Fruit fly (Drosophila melanogaster) whole organism, embryonic: Measurements from ENCODE around the gene CG31157.
A peak's percentile ranks its signal among the peaks of the same experiment; 100 is the strongest.

Experiments
- ATbp ChIP-seq: fragments of 200-800 bp; sonication (Bioruptor generic); optimal IDR thresholded peaks from 2 replicates; lab custom pipeline; 2017; ENCODE audit warnings: missing biosample characterization, mild to moderate bottlenecking, missing genetic modification characterization, missing genetic modification reagents
- Antp ChIP-seq: fragments of 200-800 bp; sonication (Bioruptor generic); optimal IDR thresholded peaks from 3 replicates; lab custom pipeline; 2016; ENCODE audit warnings: missing biosample characterization, missing genetic modification characterization
- CG13123 ChIP-seq: fragments of 200-800 bp; sonication (Bioruptor generic); optimal IDR thresholded peaks from 2 replicates; lab custom pipeline; 2016; ENCODE audit warnings: missing biosample characterization, missing genetic modification characterization
- CG13424 ChIP-seq: fragments of 200-800 bp; sonication (Bioruptor generic); optimal IDR thresholded peaks from 2 replicates; lab custom pipeline; 2019; ENCODE audit warnings: missing biosample characterization, mild to moderate bottlenecking, missing genetic modification characterization, moderate library complexity
- CG14710 ChIP-seq: fragments of 200-800 bp; sonication (Bioruptor generic); optimal IDR thresholded peaks from 3 replicates; lab custom pipeline; 2019; ENCODE audit warnings: missing biosample characterization, mild to moderate bottlenecking, missing genetic modification characterization, moderate library complexity
- CG15269 ChIP-seq: fragments of 200-800 bp; sonication (Bioruptor generic); optimal IDR thresholded peaks from 2 replicates; lab custom pipeline; 2018; ENCODE audit warnings: missing biosample characterization, mild to moderate bottlenecking, missing genetic modification characterization, moderate library complexity
- CG15479 ChIP-seq: fragments of 200-800 bp; sonication (Bioruptor generic); optimal IDR thresholded peaks from 3 replicates; lab custom pipeline; 2019; ENCODE audit warnings: missing biosample characterization, mild to moderate bottlenecking, missing genetic modification characterization, moderate library complexity
- CG15514 ChIP-seq: fragments of 200-800 bp; sonication (Bioruptor generic); optimal IDR thresholded peaks from 3 replicates; lab custom pipeline; 2017; ENCODE audit warnings: missing biosample characterization, missing genetic modification characterization, mild to moderate bottlenecking, moderate library complexity, missing genetic modification reagents
- CG15696 ChIP-seq: fragments of 200-800 bp; sonication (Bioruptor generic); optimal IDR thresholded peaks from 2 replicates; lab custom pipeline; 2019; ENCODE audit warnings: missing biosample characterization, mild to moderate bottlenecking, missing genetic modification characterization, moderate library complexity
- CG16863 ChIP-seq: fragments of 200-800 bp; sonication (Bioruptor generic); optimal IDR thresholded peaks from 3 replicates; lab custom pipeline; 2016; ENCODE audit warnings: missing biosample characterization, missing genetic modification characterization
- CG17328 ChIP-seq: fragments of 200-800 bp; sonication (Bioruptor generic); IDR thresholded peaks from 2 replicates; pipeline ENCODE4 v1.3.6; 2022; ENCODE audit warnings: missing biosample characterization, missing genetic modification characterization
- CG17359 ChIP-seq: fragments of 200-800 bp; sonication (Bioruptor generic); optimal IDR thresholded peaks from 3 replicates; lab custom pipeline; 2018; ENCODE audit warnings: missing biosample characterization, mild to moderate bottlenecking, missing genetic modification characterization, moderate library complexity
- CG17829 ChIP-seq: fragments of 200-800 bp; optimal IDR thresholded peaks from 2 replicates; lab custom pipeline; 2019; ENCODE audit warnings: missing biosample characterization, mild to moderate bottlenecking, missing genetic modification characterization, moderate library complexity
- CG18476 ChIP-seq: fragments of 200-800 bp; sonication (Bioruptor generic); optimal IDR thresholded peaks from 2 replicates; lab custom pipeline; 2016; ENCODE audit warnings: missing biosample characterization, mild to moderate bottlenecking, missing genetic modification characterization
- CG2712 ChIP-seq: fragments of 200-800 bp; optimal IDR thresholded peaks from 3 replicates; lab custom pipeline; 2019; ENCODE audit warnings: missing biosample characterization, mild to moderate bottlenecking, missing genetic modification characterization, moderate library complexity
- CG31388 ChIP-seq: fragments of 200-800 bp; sonication (Bioruptor generic); optimal IDR thresholded peaks from 2 replicates; lab custom pipeline; 2016; ENCODE audit warnings: missing biosample characterization, missing genetic modification characterization
- CG34376 ChIP-seq: fragments of 200-800 bp; sonication (Bioruptor generic); optimal IDR thresholded peaks from 2 replicates; lab custom pipeline; 2018; ENCODE audit warnings: missing biosample characterization, mild to moderate bottlenecking, missing genetic modification characterization
- CG6254 ChIP-seq: fragments of 200-800 bp; sonication (Bioruptor generic); optimal IDR thresholded peaks from 3 replicates; lab custom pipeline; 2017; ENCODE audit warnings: mild to moderate bottlenecking, missing biosample characterization, missing genetic modification reagents, missing genetic modification characterization
- CG6765 ChIP-seq: fragments of 200-800 bp; sonication (Bioruptor generic); optimal IDR thresholded peaks from 3 replicates; lab custom pipeline; 2017; ENCODE audit warnings: missing biosample characterization, mild to moderate bottlenecking, missing genetic modification characterization
- CG6813 ChIP-seq: fragments of 200-800 bp; sonication (Bioruptor generic); optimal IDR thresholded peaks from 2 replicates; lab custom pipeline; 2017; ENCODE audit warnings: missing biosample characterization, missing genetic modification characterization, mild to moderate bottlenecking, moderate library complexity, missing genetic modification reagents
- CG7928 ChIP-seq: fragments of 200-800 bp; sonication (Bioruptor generic); optimal IDR thresholded peaks from 2 replicates; lab custom pipeline; 2017; ENCODE audit warnings: missing biosample characterization, mild to moderate bottlenecking, missing genetic modification characterization
- CG7987 ChIP-seq: fragments of 200-800 bp; sonication (Bioruptor generic); optimal IDR thresholded peaks from 2 replicates; lab custom pipeline; 2018; ENCODE audit warnings: missing biosample characterization, mild to moderate bottlenecking, missing genetic modification characterization, moderate library complexity
- CG8359 ChIP-seq: fragments of 200-800 bp; sonication (Bioruptor generic); optimal IDR thresholded peaks from 2 replicates; lab custom pipeline; 2017; ENCODE audit warnings: missing biosample characterization, mild to moderate bottlenecking, missing genetic modification characterization, borderline replicate concordance
- CG9797 ChIP-seq: fragments of 200-800 bp; sonication (Bioruptor generic); optimal IDR thresholded peaks from 3 replicates; lab custom pipeline; 2018; ENCODE audit warnings: missing biosample characterization, mild to moderate bottlenecking, missing genetic modification characterization
- CrebB ChIP-seq: fragments of 200-800 bp; sonication (Bioruptor generic); optimal IDR thresholded peaks from 3 replicates; lab custom pipeline; 2018; ENCODE audit warnings: missing biosample characterization, mild to moderate bottlenecking, missing genetic modification characterization
- D ChIP-seq, 2 experiments: fragments of 200-800 bp in 1 of 2; fragments of >200 bp in 1 of 2; sonication (Bioruptor generic) in 1 of 2; optimal IDR thresholded peaks; 2 replicates in 1 of 2; 3 replicates in 1 of 2; lab custom pipeline; 2017; ENCODE audit warnings: mild to moderate bottlenecking in 1 of 2, missing biosample characterization in 1 of 2, missing genetic modification characterization in 1 of 2, missing genetic modification reagents in 1 of 2
- Dip2 ChIP-seq: fragments of 200-800 bp; sonication (Bioruptor generic); IDR thresholded peaks from 2 replicates; pipeline ENCODE4 v1.3.6; 2022; ENCODE audit warnings: missing biosample characterization, missing genetic modification characterization
- Drgx ChIP-seq: fragments of 200-800 bp; sonication (Bioruptor generic); IDR thresholded peaks from 2 replicates; pipeline ENCODE4 v1.3.6; 2022; ENCODE audit warnings: missing biosample characterization, missing genetic modification characterization
- E2f2 ChIP-seq: fragments of 200-800 bp; sonication (Bioruptor generic); IDR thresholded peaks from 2 replicates; pipeline ENCODE4 v1.3.6; 2022; ENCODE audit warnings: missing biosample characterization, missing genetic modification characterization
- Fer3 ChIP-seq: fragments of 200-800 bp; sonication (Bioruptor generic); optimal IDR thresholded peaks from 2 replicates; lab custom pipeline; 2018; ENCODE audit warnings: missing biosample characterization, mild to moderate bottlenecking, missing genetic modification characterization, moderate library complexity
- Hmr ChIP-seq: fragments of 200-800 bp; sonication (Bioruptor generic); optimal IDR thresholded peaks from 3 replicates; lab custom pipeline; 2017; ENCODE audit warnings: mild to moderate bottlenecking, missing biosample characterization, missing genetic modification reagents, missing genetic modification characterization
- NC2α ChIP-seq: fragments of 200-800 bp; sonication (Bioruptor generic); optimal IDR thresholded peaks from 2 replicates; lab custom pipeline; 2016; ENCODE audit warnings: missing biosample characterization, missing genetic modification characterization
- Rx ChIP-seq: fragments of 200-800 bp; sonication (Bioruptor generic); IDR thresholded peaks from 2 replicates; pipeline ENCODE4 v1.3.6; 2022; ENCODE audit warnings: missing biosample characterization, missing genetic modification characterization
- Vsx1 ChIP-seq: fragments of 200-800 bp; sonication (Bioruptor generic); optimal IDR thresholded peaks from 2 replicates; lab custom pipeline; 2017; ENCODE audit warnings: missing biosample characterization, mild to moderate bottlenecking, missing genetic modification characterization, missing genetic modification reagents
- bab2 ChIP-seq: fragments of 200-800 bp; sonication (Bioruptor generic); optimal IDR thresholded peaks from 2 replicates; lab custom pipeline; 2016; ENCODE audit warnings: missing biosample characterization, missing genetic modification characterization
- chm ChIP-seq: fragments of 200-800 bp; sonication (Bioruptor generic); IDR thresholded peaks from 2 replicates; pipeline ENCODE4 v1.3.6; 2022; ENCODE audit warnings: missing biosample characterization, missing genetic modification characterization
- croc ChIP-seq: fragments of 200-800 bp; sonication (Bioruptor generic); conservative IDR thresholded peaks from 3 replicates; pipeline ENCODE4 v1.3.6; 2022; ENCODE audit warnings: missing biosample characterization, missing genetic modification characterization
- cwo ChIP-seq: fragments of 200-800 bp; sonication (Bioruptor generic); optimal IDR thresholded peaks from 3 replicates; lab custom pipeline; 2017; ENCODE audit warnings: missing biosample characterization, missing genetic modification characterization, mild to moderate bottlenecking, moderate library complexity, missing genetic modification reagents
- ewg ChIP-seq: fragments of 200-800 bp; sonication (Bioruptor generic); optimal IDR thresholded peaks from 3 replicates; lab custom pipeline; 2017; ENCODE audit warnings: mild to moderate bottlenecking, missing biosample characterization, missing genetic modification reagents, missing genetic modification characterization
- eyg ChIP-seq: fragments of 200-800 bp; sonication (Bioruptor generic); optimal IDR thresholded peaks from 3 replicates; lab custom pipeline; 2016; ENCODE audit warnings: missing biosample characterization, missing genetic modification characterization
- onecut ChIP-seq: fragments of 200-800 bp; sonication (Bioruptor generic); IDR thresholded peaks from 2 replicates; pipeline ENCODE4 v1.3.6; 2022; ENCODE audit warnings: missing biosample characterization, missing genetic modification characterization
- pb ChIP-seq: fragments of 200-800 bp; sonication (Bioruptor generic); optimal IDR thresholded peaks from 3 replicates; lab custom pipeline; 2016; ENCODE audit warnings: missing biosample characterization, missing genetic modification characterization
- pfk ChIP-seq: fragments of 200-800 bp; sonication (Bioruptor generic); optimal IDR thresholded peaks from 2 replicates; lab custom pipeline; 2018; ENCODE audit warnings: missing biosample characterization, mild to moderate bottlenecking, missing genetic modification characterization, moderate library complexity
- sim ChIP-seq: fragments of 200-800 bp; sonication (Bioruptor generic); IDR thresholded peaks from 2 replicates; pipeline ENCODE4 v1.3.6; 2022; ENCODE audit warnings: missing biosample characterization, missing genetic modification characterization
- sob ChIP-seq: fragments of 200-800 bp; sonication (Bioruptor generic); IDR thresholded peaks from 2 replicates; pipeline ENCODE4 v1.3.6; 2022; ENCODE audit warnings: missing biosample characterization, missing genetic modification characterization
- sug ChIP-seq: fragments of 200-800 bp; optimal IDR thresholded peaks from 2 replicates; lab custom pipeline; 2019; ENCODE audit warnings: missing biosample characterization, mild to moderate bottlenecking, missing genetic modification characterization, moderate library complexity
- vnd ChIP-seq: fragments of 200-800 bp; sonication (Bioruptor generic); IDR thresholded peaks from 3 replicates; pipeline ENCODE4 v1.3.6; 2022; ENCODE audit warnings: missing biosample characterization, missing genetic modification characterization; ENCODE audit not compliant: partially characterized antibody
- vvl ChIP-seq: fragments of 200-800 bp; sonication (Bioruptor generic); IDR thresholded peaks from 2 replicates; pipeline ENCODE4 v1.3.6; 2022; ENCODE audit warnings: missing biosample characterization, missing genetic modification characterization
- zfh1 ChIP-seq: fragments of 200-800 bp; sonication (Bioruptor generic); IDR thresholded peaks from 3 replicates; pipeline ENCODE4 v1.3.6; 2022; ENCODE audit warnings: missing biosample characterization, missing genetic modification characterization

The CG31157 gene

DNA sequence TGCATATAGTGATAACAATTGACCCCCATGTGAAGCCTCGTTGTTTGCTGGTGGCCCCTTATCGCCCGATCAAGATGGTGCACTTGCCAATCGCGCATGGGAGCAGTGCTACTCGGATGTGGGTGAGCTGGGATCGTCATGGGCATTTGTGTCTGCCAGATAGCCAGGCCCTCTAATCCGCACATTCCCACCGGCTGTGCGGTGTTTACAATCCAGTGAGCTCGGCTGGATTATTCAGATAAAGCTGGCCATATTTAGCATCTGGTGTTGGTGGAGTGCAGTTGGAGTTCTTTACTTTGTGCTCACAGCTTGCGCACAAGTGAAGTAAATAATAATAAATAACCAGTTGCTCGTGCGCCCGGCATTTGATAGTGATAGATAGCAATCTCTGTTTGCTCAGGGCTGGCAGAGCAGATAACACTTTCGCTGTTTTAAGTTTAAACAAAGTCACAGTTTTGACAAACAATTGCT, 14.5 kb upstream of the CG31157 start (continued):
- TF ChIP-seq pfk (GFP tag; lab: Kevin White, UChicago) (peak; percentile 50), CG16863 (no peak), CG6254 (peak; percentile 26), croc (no peak), Antp (GFP tag; lab: Kevin White, UChicago) (no peak), D (optimal IDR thresholded peaks at IDR 0.05; lab: Kevin White, UChicago) (no peak), D (GFP tag; optimal IDR thresholded peaks at IDR 0.05; lab: Kevin White, UChicago) (peak; percentile 44), cwo (peak; percentile 73), ewg (GFP tag; lab: Kevin White, UChicago) (peak; percentile 13), CG17359 (tag; lab: Kevin White, UChicago) (peak; percentile 69), Drgx (GFP tag; lab: Robert Waterston, UW) (no peak), eyg (GFP tag; lab: Kevin White, UChicago) (no peak), pb (GFP tag; lab: Kevin White, UChicago) (no peak), CG17829 (tag; lab: Kevin White, UChicago) (peak; percentile 5), Hmr (peak; percentile 56), Rx (GFP tag; lab: Robert Waterston, UW) (no peak), CG8359 (GFP tag; lab: Kevin White, UChicago) (peak; percentile 45), CG6765 (peak; percentile 41), bab2 (GFP tag; lab: Kevin White, UChicago) (peak; percentile 37), CG2712 (no peak), onecut (GFP tag; lab: Robert Waterston, UW) (peak; percentile 36; the same call in 1 of the 2 replicates), CG34376 (GFP tag; lab: Kevin White, UChicago) (no peak), chm (GFP tag; lab: Robert Waterston, UW) (peak; percentile 33; the same call in 1 of the 2 replicates), CG7987 (GFP tag; lab: Kevin White, UChicago) (peak; percentile 77), CG15696 (tag; lab: Kevin White, UChicago) (peak; percentile 39), E2f2 (GFP tag; lab: Robert Waterston, UW) (no peak), Fer3 (peak; percentile 37), CG7928 (GFP tag; lab: Kevin White, UChicago) (peak; percentile 79), CG6813 (GFP tag; lab: Kevin White, UChicago) (peak; percentile 72), CG9797 (GFP tag; lab: Kevin White, UChicago) (peak; percentile 5), sim (GFP tag; lab: Robert Waterston, UW) (peak; percentile 31; the same call in 1 of the 2 replicates), CG18476 (GFP tag; lab: Kevin White, UChicago) (peak; percentile 12), CG15479 (GFP tag; lab: Kevin White, UChicago) (peak; percentile 86), Dip2 (no peak), vvl (0 out of 2 replicates have a peak, but pooled peaks have one; percentile 39), Vsx1 (peak; percentile 60), CG13123 (GFP tag; lab: Kevin White, UChicago) (no peak), sob (peak; percentile 51; the same call in 1 of the 2 replicates), CG15514 (GFP tag; lab: Kevin White, UChicago) (peak; percentile 61), CG15269 (tag; lab: Kevin White, UChicago) (no peak), CG13424 (tag; lab: Kevin White, UChicago) (peak; percentile 34), CrebB (tag; lab: Kevin White, UChicago) (peak; percentile 26), CG31388 (GFP tag; lab: Kevin White, UChicago) (no peak), sug (tag; lab: Kevin White, UChicago) (peak; percentile 96), vnd (no peak), zfh1 (GFP tag; lab: Robert Waterston, UW) (0 out of 3 replicates have a peak, but pooled peaks have one; percentile 28), CG17328 (GFP tag; lab: Robert Waterston, UW) (peak; percentile 12; the same call in 1 of the 2 replicates), CG14710 (tag; lab: Kevin White, UChicago) (peak; percentile 27), NC2α (GFP tag; lab: Kevin White, UChicago) (no peak), ATbp (GFP tag; lab: Kevin White, UChicago) (peak; percentile 82)
